Fruit fly (Drosophila melanogaster): ENCODE results near the gene pn.

Gene pn

DNA sequence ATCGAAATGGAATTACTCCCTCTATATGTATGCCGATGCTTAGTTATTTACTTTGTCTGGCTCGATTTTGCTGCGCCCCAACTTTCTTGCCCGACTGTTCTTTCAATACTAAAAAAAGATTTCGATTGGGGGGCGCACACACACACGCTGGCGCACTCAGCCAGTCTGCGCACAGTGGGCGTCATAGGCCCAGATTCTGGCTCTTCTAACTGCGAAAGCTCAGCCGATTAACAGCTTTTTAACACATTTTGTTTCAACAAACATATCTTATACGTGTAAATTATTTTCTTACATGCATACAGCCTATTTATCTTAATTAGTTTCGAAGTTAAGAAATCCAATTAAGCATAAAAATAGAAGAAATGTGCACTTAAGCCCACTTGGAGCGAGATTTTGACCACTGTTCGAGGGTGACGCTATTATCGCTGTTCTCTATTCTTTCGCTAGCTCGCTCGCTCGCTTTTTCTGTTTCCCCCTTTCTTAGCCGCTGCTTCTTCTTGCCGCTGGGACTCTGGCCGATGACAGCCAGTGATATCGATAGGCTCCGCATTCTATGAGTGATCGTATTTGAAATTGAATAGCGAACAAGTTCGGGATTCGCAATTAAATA, 41.3 kb downstream of the pn start, which contains the start of gene Vinc (continued):
- TF ChIP-seq CG1233 (GFP tag; optimal IDR thresholded peaks at IDR 0.05) (peak; percentile 90), tio (GFP tag; optimal IDR thresholded peaks at IDR 0.05) (no peak), nom (GFP tag; optimal IDR thresholded peaks at IDR 0.05) (peak; percentile 92), dati (GFP tag; IDR thresholded peaks at IDR 0.05) (no peak), maf-S (GFP tag; optimal IDR thresholded peaks at IDR 0.05) (peak; percentile 55), CG17912 (GFP tag; optimal IDR thresholded peaks at IDR 0.05) (peak; percentile 56), Dref (GFP tag; IDR thresholded peaks at IDR 0.05) (peak; percentile 85), fu2 (GFP tag; optimal IDR thresholded peaks at IDR 0.05) (peak; percentile 33), nmo (GFP tag; optimal IDR thresholded peaks at IDR 0.05) (peak; percentile 91), CG8388 (GFP tag; optimal IDR thresholded peaks at IDR 0.05) (peak; percentile 49), salm (tag; optimal IDR thresholded peaks at IDR 0.05) (peak; percentile 48), MESR4 (GFP tag; optimal IDR thresholded peaks at IDR 0.05) (no peak), ara (GFP tag; IDR thresholded peaks at IDR 0.05) (no peak), Trl (optimal IDR thresholded peaks at IDR 0.05) (peak in 1 of 2 experiments; percentile 49), Trl (GFP tag; optimal IDR thresholded peaks at IDR 0.05) (peak; percentile 93), CG13123 (GFP tag; optimal IDR thresholded peaks at IDR 0.05) (peak; percentile 49), bab2 (GFP tag; optimal IDR thresholded peaks at IDR 0.05) (peak; percentile 47), pzg (GFP tag; optimal IDR thresholded peaks at IDR 0.05) (peak; percentile 42), CG17186 (GFP tag; optimal IDR thresholded peaks at IDR 0.05) (peak; percentile 7), Dek (tag; optimal IDR thresholded peaks at IDR 0.05) (peak; percentile 83), Hmx (GFP tag; optimal IDR thresholded peaks at IDR 0.05) (peak; percentile 76), gsb (GFP tag; IDR thresholded peaks at IDR 0.05) (peak; percentile 78), CG8765 (GFP tag; IDR thresholded peaks at IDR 0.05) (peak; percentile 50; the same call in 1 of the 2 replicates), chn (GFP tag; optimal IDR thresholded peaks at IDR 0.05) (peak; percentile 62), Doc3 (GFP tag; IDR thresholded peaks at IDR 0.05; ENCODE audit: partially characterized antibody) (no peak), jigr1 (GFP tag; IDR thresholded peaks at IDR 0.05) (0 out of 3 replicates have a peak, but pooled peaks have one; percentile 40), Spps (tag; optimal IDR thresholded peaks at IDR 0.05) (peak; percentile 74), sqz (GFP tag; optimal IDR thresholded peaks at IDR 0.05) (peak; percentile 82), Hey (tag; optimal IDR thresholded peaks at IDR 0.05) (peak; percentile 52), CG6654 (GFP tag; optimal IDR thresholded peaks at IDR 0.05) (peak; percentile 79), CG15601 (tag; optimal IDR thresholded peaks at IDR 0.05) (peak; percentile 54), NC2α (GFP tag; optimal IDR thresholded peaks at IDR 0.05) (peak; percentile 29), chinmo (GFP tag; IDR thresholded peaks at IDR 0.05; ENCODE audit: partially characterized antibody) (no peak), wdn (GFP tag; IDR thresholded peaks at IDR 0.05) (peak; percentile 69; the same call in 1 of the 2 replicates), sc (optimal IDR thresholded peaks at IDR 0.05) (no peak), sc (GFP tag; optimal IDR thresholded peaks at IDR 0.05) (peak; percentile 59), Lim3 (GFP tag; IDR thresholded peaks at IDR 0.05) (0 out of 2 replicates have a peak, but pooled peaks have one; percentile 40), nerfin-2 (GFP tag; IDR thresholded peaks at IDR 0.05; ENCODE audit: partially characterized antibody) (0 out of 2 replicates have a peak, but pooled peaks have one; percentile 37), CG30431 (GFP tag; optimal IDR thresholded peaks at IDR 0.05) (peak; percentile 74), Chrac-16 (GFP tag; optimal IDR thresholded peaks at IDR 0.05) (peak; percentile 52), CG13287 (GFP tag; IDR thresholded peaks at IDR 0.05; ENCODE audit: partially characterized antibody) (peak; percentile 35), D (optimal IDR thresholded peaks at IDR 0.05) (no peak), D (GFP tag; optimal IDR thresholded peaks at IDR 0.05) (peak; percentile 82), Jarid2 (GFP tag; optimal IDR thresholded peaks at IDR 0.05) (peak; percentile 86), peb (GFP tag; IDR thresholded peaks at IDR 0.05) (peak; percentile 75), CG31224 (GFP tag; IDR thresholded peaks at IDR 0.05) (peak; percentile 81), CG9817 (tag; optimal IDR thresholded peaks at IDR 0.05) (peak; percentile 78), Hmr (GFP tag; optimal IDR thresholded peaks at IDR 0.05) (peak; percentile 86), CG10565 (GFP tag; optimal IDR thresholded peaks at IDR 0.05) (no peak), ATbp (GFP tag; optimal IDR thresholded peaks at IDR 0.05) (peak; percentile 52)
